Worm (Caenorhabditis elegans): ENCODE results near the gene dbt-1.

DNA sequence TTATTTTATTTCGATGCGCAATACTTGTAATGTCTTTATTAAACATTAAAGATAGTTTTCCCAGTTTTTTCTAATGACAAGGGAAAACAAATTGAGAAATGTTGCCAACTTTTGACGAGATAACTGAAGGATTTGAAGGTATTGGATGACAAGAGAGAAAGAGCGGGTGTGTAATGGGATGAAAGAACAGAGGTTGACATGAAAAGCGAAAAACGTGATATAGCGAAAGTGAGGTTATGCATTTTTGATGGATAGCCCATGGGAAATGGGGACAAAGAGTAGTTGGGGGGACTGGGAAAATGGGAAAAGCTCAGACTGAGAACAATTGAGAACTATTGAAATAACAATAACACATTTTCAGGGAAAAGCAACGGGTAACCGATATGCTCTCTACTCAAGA lies 49.8 kb downstream of the dbt-1 start:
- TF ChIP-seq nhr-6 (tag; optimal IDR thresholded peaks at IDR 0.05) (no peak), nhr-77 (tag; optimal IDR thresholded peaks at IDR 0.05) (no peak), dpl-1 (GFP tag; optimal IDR thresholded peaks at IDR 0.05) (no peak), nhr-11 (tag; optimal IDR thresholded peaks at IDR 0.05) (no peak), mdl-1 (tag; optimal IDR thresholded peaks at IDR 0.05) (no peak), snpc-4 (tag; optimal IDR thresholded peaks at IDR 0.05) (no peak)
